Worm (Caenorhabditis elegans) whole organism, L4 larva: Measurements from ENCODE around the gene nlp-59.

Experiments
- F10B5.3 ChIP-seq: sonication (generic microtip); optimal IDR thresholded peaks from 2 replicates; lab custom pipeline; 2016; ENCODE audit warnings: mild to moderate bottlenecking, missing genetic modification characterization, missing compliant biosample characterization
- Y5F2A.4 ChIP-seq: fragments of 200-800 bp; sonication (Bioruptor generic); optimal IDR thresholded peaks from 2 replicates; lab custom pipeline; 2018; ENCODE audit warnings: mild to moderate bottlenecking, missing genetic modification characterization, missing compliant biosample characterization
- arid-1 ChIP-seq: fragments of 200-800 bp; sonication (Bioruptor generic); conservative IDR thresholded peaks from 2 replicates; pipeline ENCODE4 v1.3.6; 2022; ENCODE audit warnings: missing genetic modification reagents, missing genetic modification characterization, missing compliant biosample characterization
- ces-1 ChIP-seq: fragments of 150-350 bp; sonication (generic microtip); optimal IDR thresholded peaks from 4 replicates; lab custom pipeline; 2014; ENCODE audit warnings: missing biosample characterization, missing genetic modification reagents, missing genetic modification characterization
- daf-16 ChIP-seq, 3 experiments: sonication (generic microtip); optimal IDR thresholded peaks; 2 replicates each; lab custom pipeline; 2016 to 2017; ENCODE audit warnings: missing genetic modification characterization in 3 of 3, missing genetic modification reagents in 3 of 3, mild to moderate bottlenecking in 2 of 3, missing compliant biosample characterization in 2 of 3, missing biosample characterization in 1 of 3, moderate library complexity in 1 of 3
- mep-1 ChIP-seq: fragments of 150-350 bp; sonication (generic microtip); optimal IDR thresholded peaks from 3 replicates; lab custom pipeline; 2014; ENCODE audit warnings: missing biosample characterization, missing genetic modification characterization
- nhr-6 ChIP-seq: fragments of 150-350 bp; optimal IDR thresholded peaks from 2 replicates; lab custom pipeline; 2014; ENCODE audit warnings: missing biosample characterization, missing genetic modification characterization
- pha-4 ChIP-seq, 2 experiments: fragments of 150-350 bp in 1 of 2; fragments of 200-800 bp in 1 of 2; sonication (Bioruptor generic) in 1 of 2; IDR thresholded peaks in 1 of 2; optimal IDR thresholded peaks in 1 of 2; 2 replicates each; pipeline versions ENCODE4 v1.3.6 to Lab custom; 2014 to 2022; ENCODE audit warnings: missing genetic modification characterization in 2 of 2, missing genetic modification reagents in 2 of 2, missing biosample characterization in 1 of 2, missing compliant biosample characterization in 1 of 2
- unc-62 ChIP-seq, 3 experiments: fragments of 150-350 bp in 1 of 3; sonication (generic microtip); optimal IDR thresholded peaks in 2 of 3; peaks in 1 of 3; 1 replicate in 1 of 3; 2 replicates in 2 of 3; lab custom pipeline; 2014 to 2017; ENCODE audit warnings: missing biosample characterization in 3 of 3, missing genetic modification characterization in 3 of 3, missing genetic modification reagents in 3 of 3, missing genotype in 1 of 3
- ztf-11 ChIP-seq: fragments of 150-350 bp; optimal IDR thresholded peaks from 2 replicates; lab custom pipeline; 2014; ENCODE audit warnings: missing biosample characterization, missing genetic modification characterization

DNA sequence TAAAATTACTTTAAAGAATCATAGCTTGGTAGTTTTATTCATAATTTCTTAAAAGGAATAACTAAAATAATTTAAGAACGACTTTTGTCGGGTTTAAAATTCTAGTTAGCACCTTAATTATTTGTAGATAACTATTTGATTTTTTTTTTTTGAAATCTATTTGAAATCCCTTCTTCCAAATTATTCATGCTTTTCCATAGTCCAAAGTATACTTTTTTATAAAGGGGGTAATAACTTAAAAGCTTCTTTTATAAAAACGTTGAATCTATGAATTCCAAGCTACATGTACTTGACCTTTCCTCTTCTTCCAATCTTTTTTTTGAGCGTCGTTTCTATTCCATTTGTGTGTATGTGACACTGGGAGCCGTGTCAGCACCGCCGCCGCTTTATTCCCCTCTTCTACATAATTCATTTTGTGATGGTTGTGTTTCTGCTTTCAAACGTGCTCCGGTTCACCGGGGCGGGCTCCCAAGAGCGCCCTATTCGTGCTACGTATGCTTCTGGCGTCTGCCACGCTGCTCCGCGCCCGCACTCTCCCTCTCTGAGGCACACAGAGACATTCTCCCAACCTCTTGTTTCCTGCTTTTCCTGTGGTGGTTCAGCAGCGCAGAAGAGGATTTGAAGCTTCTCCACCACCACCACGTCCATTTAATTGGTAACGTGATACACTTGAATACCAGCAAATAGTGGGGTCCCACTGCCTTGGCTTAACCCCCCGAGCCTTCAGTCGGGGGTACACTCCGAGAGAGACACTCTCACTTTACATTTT is 37.6 kb upstream of the nlp-59 start:
- no peak for TF ChIP-seq nhr-6 (tag; lab: Kevin White, UChicago)
- no peak for TF ChIP-seq ces-1 (GFP tag; lab: Kevin White, UChicago)
- TF ChIP-seq mep-1 (tag; lab: Kevin White, UChicago) = no peak
- TF ChIP-seq daf-16 (GFP tag; optimal IDR thresholded peaks at IDR 0.05; lab: Kevin White, UChicago) = no peak
- TF ChIP-seq daf-16 (tag; optimal IDR thresholded peaks at IDR 0.05; lab: Kevin White, UChicago) = no peak
- no peak for TF ChIP-seq ztf-11 (tag; lab: Kevin White, UChicago)
- no peak for TF ChIP-seq pha-4 (GFP tag; IDR thresholded peaks at IDR 0.05; lab: Robert Waterston, UW)
- no peak for TF ChIP-seq pha-4 (tag; optimal IDR thresholded peaks at IDR 0.05; lab: Kevin White, UChicago)
- TF ChIP-seq Y5F2A.4 (GFP tag; lab: Kevin White, UChicago) = no peak
- TF ChIP-seq unc-62 (GFP tag; optimal IDR thresholded peaks at IDR 0.05 in 1 of 2; lab: Kevin White, UChicago) = no peak
- no peak for TF ChIP-seq unc-62 (tag; optimal IDR thresholded peaks at IDR 0.05; lab: Kevin White, UChicago)
- no peak for TF ChIP-seq arid-1 (GFP tag; lab: Robert Waterston, UW)
- TF ChIP-seq F10B5.3 (tag; lab: Kevin White, UChicago) = no peak
